Worm (Caenorhabditis elegans) whole organism, mixed stage, embryonic: ENCODE data around the gene K07C5.2.
"Not testable (repeated sequence)": the region's sequence is repeated elsewhere in the genome, so short reads cannot be mapped to it uniquely, and the experiment has no call there.

Experiments used
- elt-1 ChIP-seq: sonication (generic microtip); optimal IDR thresholded peaks from 2 replicates; lab custom pipeline; 2017; ENCODE audit warnings: missing genetic modification characterization, mild to moderate bottlenecking, missing compliant biosample characterization, antibody characterized with exemption, moderate library complexity, borderline replicate concordance; ENCODE audit not compliant: insufficient read depth
- elt-3 ChIP-seq: fragments of 150-350 bp; optimal IDR thresholded peaks from 2 replicates; lab custom pipeline; 2014; ENCODE audit warnings: missing biosample characterization, missing genetic modification characterization
- nhr-237 ChIP-seq: fragments of 150-350 bp; optimal IDR thresholded peaks from 2 replicates; lab custom pipeline; 2014; ENCODE audit warnings: missing biosample characterization, missing genetic modification characterization
- nhr-76 ChIP-seq: sonication (generic microtip); optimal IDR thresholded peaks from 2 replicates; lab custom pipeline; 2017; ENCODE audit warnings: missing biosample characterization, missing genetic modification characterization
- pha-4 ChIP-seq: fragments of 150-350 bp; optimal IDR thresholded peaks from 2 replicates; lab custom pipeline; 2018; ENCODE audit warnings: missing biosample characterization, missing genetic modification reagents, missing genetic modification characterization
- unc-62 ChIP-seq: fragments of 150-350 bp; optimal IDR thresholded peaks from 2 replicates; lab custom pipeline; 2014; ENCODE audit warnings: missing biosample characterization, missing genetic modification reagents, missing genetic modification characterization

DNA sequence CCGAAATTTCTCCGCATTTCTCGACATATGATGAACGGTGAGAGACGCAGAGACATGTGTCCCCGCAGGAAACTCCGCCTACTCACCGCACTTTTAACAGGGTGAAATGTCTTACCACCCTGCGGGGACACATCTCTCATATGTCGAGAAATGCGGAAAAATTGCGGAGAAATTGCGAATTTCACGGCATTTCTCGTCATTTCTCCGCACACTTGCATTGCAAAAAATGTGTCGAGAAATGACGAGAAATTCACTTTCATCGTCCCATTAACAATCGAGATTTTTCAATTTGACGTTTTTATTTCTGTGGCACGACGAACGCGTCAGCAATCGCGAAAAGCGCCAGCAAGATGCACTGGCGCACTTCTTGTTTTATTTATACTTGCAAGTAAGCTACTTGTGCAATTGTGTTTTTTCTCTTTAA, 2.6 kb downstream of the K07C5.2 start, which contains the start of gene K07C5.13:
- TF ChIP-seq pha-4 (tag; lab: Kevin White, UChicago); nhr-76; nhr-237; elt-3 (tag; lab: Kevin White, UChicago); unc-62 (GFP tag; lab: Kevin White, UChicago); elt-1 (tag; lab: Kevin White, UChicago): not testable (repeated sequence)
